Fruit fly (Drosophila melanogaster) whole organism, embryonic: ENCODE measurements around the gene CG43345.

Experiments used
- Awh ChIP-seq: fragments of 200-800 bp; sonication (Bioruptor generic); IDR thresholded peaks from 2 replicates; pipeline ENCODE4, ENCODE4 v1.3.6; 2022; ENCODE audit warnings: missing biosample characterization, missing genetic modification characterization
- B-H1 ChIP-seq: fragments of 200-800 bp; sonication (Bioruptor generic); IDR thresholded peaks from 3 replicates; pipeline ENCODE4 v1.3.6; 2022; ENCODE audit warnings: missing biosample characterization, missing genetic modification characterization
- Blimp-1 ChIP-seq: fragments of 200-800 bp; sonication (Bioruptor generic); optimal IDR thresholded peaks from 3 replicates; lab custom pipeline; 2018; ENCODE audit warnings: missing biosample characterization, missing genetic modification characterization, mild to moderate bottlenecking, moderate library complexity, missing genetic modification reagents
- CG10267 ChIP-seq: fragments of 200-800 bp; sonication (Bioruptor generic); optimal IDR thresholded peaks from 2 replicates; lab custom pipeline; 2018; ENCODE audit warnings: missing biosample characterization, mild to moderate bottlenecking, missing genetic modification characterization, moderate library complexity
- CG10321 ChIP-seq: fragments of 200-800 bp; sonication (Bioruptor generic); IDR thresholded peaks from 2 replicates; pipeline ENCODE4 v1.3.6; 2022; ENCODE audit warnings: missing biosample characterization, missing genetic modification characterization
- CG10462 ChIP-seq: fragments of 200-800 bp; sonication (Bioruptor generic); optimal IDR thresholded peaks from 2 replicates; lab custom pipeline; 2016; ENCODE audit warnings: missing biosample characterization, missing genetic modification characterization
- CG11456 ChIP-seq: fragments of 200-800 bp; sonication (Bioruptor generic); IDR thresholded peaks from 3 replicates; pipeline ENCODE4 v1.3.6; 2022; ENCODE audit warnings: missing biosample characterization, missing genetic modification characterization
- CG12659 ChIP-seq: fragments of 200-800 bp; sonication (Bioruptor generic); optimal IDR thresholded peaks from 3 replicates; lab custom pipeline; 2017; ENCODE audit warnings: mild to moderate bottlenecking, missing biosample characterization, missing genetic modification reagents, missing genetic modification characterization
- CG14050 ChIP-seq: fragments of 200-800 bp; sonication (Bioruptor generic); IDR thresholded peaks from 3 replicates; pipeline ENCODE4 v1.3.6; 2022; ENCODE audit warnings: missing biosample characterization, missing genetic modification characterization
- CG15011 ChIP-seq: fragments of 200-800 bp; sonication (Bioruptor generic); optimal IDR thresholded peaks from 3 replicates; lab custom pipeline; 2018; ENCODE audit warnings: missing biosample characterization, mild to moderate bottlenecking, missing genetic modification characterization
- CG17359 ChIP-seq: fragments of 200-800 bp; sonication (Bioruptor generic); optimal IDR thresholded peaks from 3 replicates; lab custom pipeline; 2018; ENCODE audit warnings: missing biosample characterization, mild to moderate bottlenecking, missing genetic modification characterization, moderate library complexity
- CG17568 ChIP-seq: fragments of 200-800 bp; sonication (Bioruptor generic); optimal IDR thresholded peaks from 2 replicates; lab custom pipeline; 2018; ENCODE audit warnings: missing biosample characterization, mild to moderate bottlenecking, missing genetic modification characterization, moderate library complexity
- CG30020 ChIP-seq: fragments of 200-800 bp; optimal IDR thresholded peaks from 2 replicates; lab custom pipeline; 2019; ENCODE audit warnings: missing biosample characterization, mild to moderate bottlenecking, missing genetic modification characterization, moderate library complexity
- CG30403 ChIP-seq: fragments of 200-800 bp; sonication (Bioruptor generic); optimal IDR thresholded peaks from 3 replicates; lab custom pipeline; 2016; ENCODE audit warnings: missing biosample characterization, missing genetic modification characterization
- CG32772 ChIP-seq: fragments of 200-800 bp; sonication (Bioruptor generic); IDR thresholded peaks from 2 replicates; pipeline ENCODE4 v1.3.6; 2022; ENCODE audit warnings: missing biosample characterization, missing genetic modification characterization
- CG33213 ChIP-seq: fragments of 200-800 bp; sonication (Bioruptor generic); optimal IDR thresholded peaks from 3 replicates; lab custom pipeline; 2016; ENCODE audit warnings: missing biosample characterization, missing genetic modification characterization
- CG4424 ChIP-seq: fragments of 200-800 bp; sonication (Bioruptor generic); optimal IDR thresholded peaks from 3 replicates; lab custom pipeline; 2016; ENCODE audit warnings: missing biosample characterization, missing genetic modification characterization
- CG6765 ChIP-seq: fragments of 200-800 bp; sonication (Bioruptor generic); optimal IDR thresholded peaks from 3 replicates; lab custom pipeline; 2017; ENCODE audit warnings: missing biosample characterization, mild to moderate bottlenecking, missing genetic modification characterization
- CG7357 ChIP-seq: fragments of 200-800 bp; sonication (Bioruptor generic); IDR thresholded peaks from 3 replicates; pipeline ENCODE4 v1.3.6; 2022; ENCODE audit warnings: missing biosample characterization, missing genetic modification characterization
- CG7839 ChIP-seq: fragments of 200-800 bp; sonication (Bioruptor generic); optimal IDR thresholded peaks from 3 replicates; lab custom pipeline; 2018; ENCODE audit warnings: missing biosample characterization, mild to moderate bottlenecking, missing genetic modification characterization, moderate library complexity
- CG8281 ChIP-seq: fragments of 200-800 bp; sonication (Bioruptor generic); optimal IDR thresholded peaks from 2 replicates; lab custom pipeline; 2018; ENCODE audit warnings: missing biosample characterization, mild to moderate bottlenecking, missing genetic modification characterization, moderate library complexity
- CG9215 ChIP-seq: fragments of 200-800 bp; sonication (Bioruptor generic); IDR thresholded peaks from 2 replicates; pipeline ENCODE4 v1.3.6; 2022; ENCODE audit warnings: missing biosample characterization, missing genetic modification characterization
- CG9437 ChIP-seq: fragments of 200-800 bp; sonication (Bioruptor generic); optimal IDR thresholded peaks from 2 replicates; lab custom pipeline; 2018; ENCODE audit warnings: missing biosample characterization, mild to moderate bottlenecking, missing genetic modification characterization
- Elba2 ChIP-seq: fragments of 200-800 bp; sonication (Bioruptor generic); optimal IDR thresholded peaks from 3 replicates; lab custom pipeline; 2016; ENCODE audit warnings: missing biosample characterization, missing genetic modification characterization
- Hr51 ChIP-seq, 2 experiments: fragments of 200-800 bp; sonication (Bioruptor generic); optimal IDR thresholded peaks; 2 replicates in 1 of 2; 3 replicates in 1 of 2; lab custom pipeline; 2016 to 2018; ENCODE audit warnings: missing biosample characterization in 2 of 2, missing genetic modification characterization in 2 of 2, mild to moderate bottlenecking in 1 of 2, moderate library complexity in 1 of 2
- Kr ChIP-seq: fragments of 200-800 bp; sonication (Bioruptor generic); optimal IDR thresholded peaks from 2 replicates; lab custom pipeline; 2017; ENCODE audit warnings: missing biosample characterization, mild to moderate bottlenecking, missing genetic modification characterization
- Mes4 ChIP-seq: fragments of 200-800 bp; sonication (Bioruptor generic); optimal IDR thresholded peaks from 2 replicates; lab custom pipeline; 2016; ENCODE audit warnings: missing biosample characterization, missing genetic modification characterization
- Oli ChIP-seq: fragments of 200-800 bp; sonication (Bioruptor generic); optimal IDR thresholded peaks from 2 replicates; lab custom pipeline; 2018; ENCODE audit warnings: missing biosample characterization, mild to moderate bottlenecking, missing genetic modification characterization, moderate library complexity
- Pdp1 ChIP-seq, 2 experiments: fragments of 200-800 bp; sonication (Bioruptor generic); optimal IDR thresholded peaks; 3 replicates each; lab custom pipeline; 2016; ENCODE audit warnings: missing biosample characterization in 2 of 2, missing genetic modification characterization in 2 of 2, mild to moderate bottlenecking in 1 of 2, moderate library complexity in 1 of 2
- Rx ChIP-seq: fragments of 200-800 bp; sonication (Bioruptor generic); IDR thresholded peaks from 2 replicates; pipeline ENCODE4 v1.3.6; 2022; ENCODE audit warnings: missing biosample characterization, missing genetic modification characterization
- danr ChIP-seq: fragments of 200-800 bp; sonication (Bioruptor generic); IDR thresholded peaks from 2 replicates; pipeline ENCODE4 v1.3.6; 2022; ENCODE audit warnings: missing biosample characterization, missing genetic modification characterization
- esg ChIP-seq: fragments of 200-800 bp; sonication (Bioruptor generic); conservative IDR thresholded peaks from 2 replicates; pipeline ENCODE4 v1.3.6; 2022; ENCODE audit warnings: missing biosample characterization, missing genetic modification characterization
- eve ChIP-seq, 2 experiments: fragments of >200 bp; optimal IDR thresholded peaks; 2 replicates each; lab custom pipeline; 2017; ENCODE audit warnings: missing biosample characterization in 2 of 2, missing genetic modification characterization in 2 of 2
- gem ChIP-seq: fragments of 200-800 bp; sonication (Bioruptor generic); optimal IDR thresholded peaks from 2 replicates; lab custom pipeline; 2019; ENCODE audit warnings: missing biosample characterization, mild to moderate bottlenecking, missing genetic modification characterization, moderate library complexity
- grn ChIP-seq: fragments of 200-800 bp; sonication (Bioruptor generic); optimal IDR thresholded peaks from 3 replicates; lab custom pipeline; 2017; ENCODE audit warnings: missing biosample characterization, missing genetic modification characterization
- gt ChIP-seq: fragments of 200-800 bp; sonication (Bioruptor generic); IDR thresholded peaks from 2 replicates; pipeline ENCODE4 v1.3.6; 2022; ENCODE audit warnings: missing biosample characterization, missing genetic modification characterization
- ind ChIP-seq: fragments of 200-800 bp; sonication (Bioruptor generic); optimal IDR thresholded peaks from 3 replicates; lab custom pipeline; 2016; ENCODE audit warnings: missing biosample characterization, missing genetic modification characterization
- jing ChIP-seq: fragments of 200-800 bp; sonication (Bioruptor generic); optimal IDR thresholded peaks from 2 replicates; lab custom pipeline; 2018; ENCODE audit warnings: missing biosample characterization, mild to moderate bottlenecking, missing genetic modification characterization
- lbe ChIP-seq: fragments of 200-800 bp; sonication (Bioruptor generic); optimal IDR thresholded peaks from 2 replicates; lab custom pipeline; 2016; ENCODE audit warnings: missing biosample characterization, mild to moderate bottlenecking, missing genetic modification characterization
- nerfin-1 ChIP-seq: fragments of 200-800 bp; sonication (Bioruptor generic); optimal IDR thresholded peaks from 3 replicates; lab custom pipeline; 2019; ENCODE audit warnings: missing biosample characterization, mild to moderate bottlenecking, missing genetic modification characterization, moderate library complexity
- pho ChIP-seq: fragments of 200-800 bp; sonication (Bioruptor generic); optimal IDR thresholded peaks from 2 replicates; lab custom pipeline; 2016; ENCODE audit warnings: missing biosample characterization, missing genetic modification characterization
- pros ChIP-seq: fragments of 200-800 bp; sonication (Bioruptor generic); optimal IDR thresholded peaks from 3 replicates; lab custom pipeline; 2019; ENCODE audit warnings: missing biosample characterization, mild to moderate bottlenecking, missing genetic modification characterization, moderate library complexity
- sqz ChIP-seq: fragments of 200-800 bp; sonication (Bioruptor generic); optimal IDR thresholded peaks from 3 replicates; lab custom pipeline; 2018; ENCODE audit warnings: missing biosample characterization, mild to moderate bottlenecking, missing genetic modification characterization
- sr ChIP-seq: fragments of 200-800 bp; sonication (Bioruptor generic); IDR thresholded peaks from 3 replicates; pipeline ENCODE4 v1.3.6; 2022; ENCODE audit warnings: missing biosample characterization, missing genetic modification characterization
- twi ChIP-seq: fragments of 200-800 bp; optimal IDR thresholded peaks from 2 replicates; lab custom pipeline; 2019; ENCODE audit warnings: missing biosample characterization, mild to moderate bottlenecking, missing genetic modification characterization, moderate library complexity
- yki ChIP-seq: fragments of >200 bp; optimal IDR thresholded peaks from 3 replicates; lab custom pipeline; 2018
- z ChIP-seq: fragments of 200-800 bp; sonication (Bioruptor generic); IDR thresholded peaks from 3 replicates; pipeline ENCODE4 v1.3.6; 2022; ENCODE audit warnings: missing biosample characterization, missing genetic modification characterization
- zf30C ChIP-seq: fragments of 200-800 bp; sonication (Bioruptor generic); optimal IDR thresholded peaks from 3 replicates; lab custom pipeline; 2018; ENCODE audit warnings: missing biosample characterization, mild to moderate bottlenecking, missing genetic modification characterization
- zfh1 ChIP-seq: fragments of 200-800 bp; sonication (Bioruptor generic); IDR thresholded peaks from 3 replicates; pipeline ENCODE4 v1.3.6; 2022; ENCODE audit warnings: missing biosample characterization, missing genetic modification characterization

CG43345 gene

dm6 chr2L:21168295-21169159 is at the start of gene CG43345, which contains the start of the genes mAcon1 and CG43346 (continued):
- TF ChIP-seq Blimp-1 (GFP tag; lab: Kevin White, UChicago) (no peak), Oli (tag; lab: Kevin White, UChicago) (peak; percentile 75), CG8281 (tag; lab: Kevin White, UChicago) (peak; percentile 39), esg (GFP tag; lab: Robert Waterston, UW) (peak; percentile 30), z (GFP tag; lab: Robert Waterston, UW) (no peak), Pdp1 (GFP tag; optimal IDR thresholded peaks at IDR 0.05; lab: Kevin White, UChicago) (peak; percentile 83 to 97), sqz (no peak), CG30020 (tag; lab: Kevin White, UChicago) (peak; percentile 69), jing (GFP tag; lab: Kevin White, UChicago) (peak; percentile 52), CG15011 (GFP tag; lab: Kevin White, UChicago) (no peak), CG4424 (peak; percentile 80), CG17359 (tag; lab: Kevin White, UChicago) (no peak), Awh (no peak), CG32772 (0 out of 2 replicates have a peak, but pooled peaks have one; percentile 33), gem (tag; lab: Kevin White, UChicago) (no peak), zfh1 (peak; percentile 48; the same call in 1 of the 3 replicates), gt (GFP tag; lab: Robert Waterston, UW) (no peak), CG9437 (GFP tag; lab: Kevin White, UChicago) (peak; percentile 77), ind (GFP tag; lab: Kevin White, UChicago) (peak; percentile 83), CG10462 (GFP tag; lab: Kevin White, UChicago) (peak; percentile 40), CG17568 (GFP tag; lab: Kevin White, UChicago) (no peak), pros (GFP tag; lab: Kevin White, UChicago) (no peak), CG7357 (peak; percentile 59; the same call in 1 of the 3 replicates), CG6765 (peak; percentile 27), Elba2 (peak; percentile 11), zf30C (GFP tag; lab: Kevin White, UChicago) (no peak), CG9215 (GFP tag; lab: Robert Waterston, UW) (peak; percentile 83), danr (GFP tag; lab: Robert Waterston, UW) (peak; percentile 66; the same call in 1 of the 2 replicates), eve (GFP tag; optimal IDR thresholded peaks at IDR 0.05; lab: Kevin White, UChicago) (no peak), Rx (GFP tag; lab: Robert Waterston, UW) (0 out of 2 replicates have a peak, but pooled peaks have one; percentile 33), CG10267 (tag; lab: Kevin White, UChicago) (peak; percentile 98), CG14050 (GFP tag; lab: Robert Waterston, UW) (peak; percentile 27; the same call in 2 of the 3 replicates), CG30403 (GFP tag; lab: Kevin White, UChicago) (peak; percentile 87), Kr (GFP tag; lab: Kevin White, UChicago) (no peak), CG10321 (GFP tag; lab: Robert Waterston, UW) (peak; percentile 47; the same call in 1 of the 2 replicates), CG11456 (GFP tag; lab: Robert Waterston, UW) (0 out of 3 replicates have a peak, but pooled peaks have one; percentile 61), lbe (GFP tag; lab: Kevin White, UChicago) (peak; percentile 69), grn (GFP tag; lab: Kevin White, UChicago) (no peak), sr (GFP tag; lab: Robert Waterston, UW) (peak; percentile 76; the same call in 2 of the 3 replicates), nerfin-1 (peak; percentile 71), CG7839 (tag; lab: Kevin White, UChicago) (no peak), Hr51 (GFP tag; optimal IDR thresholded peaks at IDR 0.05; lab: Kevin White, UChicago) (peak in 1 of 2 experiments; percentile 87), yki (lab: Kevin White, UChicago) (no peak), CG33213 (GFP tag; lab: Kevin White, UChicago) (peak; percentile 53), CG12659 (peak; percentile 90), B-H1 (GFP tag; lab: Robert Waterston, UW) (peak; percentile 41; the same call in 1 of the 3 replicates), Mes4 (GFP tag; lab: Kevin White, UChicago) (peak; percentile 73), twi (tag; lab: Kevin White, UChicago) (peak; percentile 69), pho (GFP tag; lab: Kevin White, UChicago) (peak; percentile 94)
